Worm (Caenorhabditis elegans) whole organism, late embryonic: ENCODE measurements around the gene F54B11.8.
A peak's percentile ranks its signal among the peaks of the same experiment; 100 is the strongest.

Source experiments
- C38D4.7 ChIP-seq: fragments of 200-800 bp; sonication (Bioruptor generic); optimal IDR thresholded peaks from 2 replicates; lab custom pipeline; 2018; ENCODE audit warnings: mild to moderate bottlenecking, missing genetic modification characterization, moderate library complexity, missing compliant biosample characterization
- K09A11.1 ChIP-seq: sonication (generic microtip); optimal IDR thresholded peaks from 2 replicates; lab custom pipeline; 2017; ENCODE audit warnings: antibody characterized with exemption, mild to moderate bottlenecking, missing genetic modification characterization, missing compliant biosample characterization; ENCODE audit not compliant: insufficient read depth
- Y22D7AL.16 ChIP-seq: sonication (generic microtip); optimal IDR thresholded peaks from 2 replicates; lab custom pipeline; 2016; ENCODE audit warnings: missing genetic modification characterization, missing compliant biosample characterization
- ahr-1 ChIP-seq: sonication (generic microtip); optimal IDR thresholded peaks from 2 replicates; lab custom pipeline; 2016; ENCODE audit warnings: missing genetic modification characterization, missing compliant biosample characterization
- ama-1 ChIP-seq: fragments of 150-350 bp; optimal IDR thresholded peaks from 2 replicates; lab custom pipeline; 2014
- ceh-18 ChIP-seq: sonication (generic microtip); optimal IDR thresholded peaks from 2 replicates; lab custom pipeline; 2016; ENCODE audit warnings: missing genetic modification characterization, missing compliant biosample characterization
- ceh-19 ChIP-seq: fragments of 200-800 bp; sonication (Bioruptor generic); optimal IDR thresholded peaks from 2 replicates; lab custom pipeline; 2018; ENCODE audit warnings: mild to moderate bottlenecking, missing genetic modification characterization, missing compliant biosample characterization
- ceh-22 ChIP-seq: sonication (generic microtip); optimal IDR thresholded peaks from 2 replicates; lab custom pipeline; 2017; ENCODE audit warnings: missing biosample characterization, missing genetic modification characterization
- ceh-31 ChIP-seq: sonication (generic microtip); optimal IDR thresholded peaks from 2 replicates; lab custom pipeline; 2016; ENCODE audit warnings: missing genetic modification characterization, missing compliant biosample characterization
- ceh-34 ChIP-seq: sonication (generic microtip); optimal IDR thresholded peaks from 2 replicates; lab custom pipeline; 2016; ENCODE audit warnings: mild to moderate bottlenecking, missing genetic modification characterization, missing compliant biosample characterization
- ceh-45 ChIP-seq: fragments of 200-800 bp; sonication (Bioruptor generic); IDR thresholded peaks from 2 replicates; pipeline ENCODE4 v1.3.6; 2022; ENCODE audit warnings: missing genetic modification reagents, missing genetic modification characterization, missing compliant biosample characterization
- ceh-6 ChIP-seq: fragments of 200-800 bp; sonication (Bioruptor generic); optimal IDR thresholded peaks from 2 replicates; lab custom pipeline; 2018; ENCODE audit warnings: mild to moderate bottlenecking, missing genetic modification characterization, missing compliant biosample characterization
- dve-1 ChIP-seq: sonication (generic microtip); optimal IDR thresholded peaks from 2 replicates; lab custom pipeline; 2017; ENCODE audit warnings: antibody characterized with exemption, mild to moderate bottlenecking, missing genetic modification characterization, missing compliant biosample characterization
- elt-2 ChIP-seq: sonication (generic microtip); optimal IDR thresholded peaks from 2 replicates; lab custom pipeline; 2016; ENCODE audit warnings: missing genetic modification reagents, missing genetic modification characterization, missing compliant biosample characterization
- ets-4 ChIP-seq: sonication (generic microtip); optimal IDR thresholded peaks from 2 replicates; lab custom pipeline; 2016; ENCODE audit warnings: missing genetic modification characterization, missing compliant biosample characterization
- fax-1 ChIP-seq: sonication (generic microtip); optimal IDR thresholded peaks from 2 replicates; lab custom pipeline; 2016; ENCODE audit warnings: missing genotype, missing genetic modification characterization, missing compliant biosample characterization
- fkh-6 ChIP-seq: sonication (generic microtip); optimal IDR thresholded peaks from 2 replicates; lab custom pipeline; 2016; ENCODE audit warnings: missing genetic modification characterization, missing compliant biosample characterization
- hlh-15 ChIP-seq: sonication (generic microtip); optimal IDR thresholded peaks from 2 replicates; lab custom pipeline; 2016; ENCODE audit warnings: missing genetic modification characterization, missing compliant biosample characterization
- hlh-30 ChIP-seq: sonication (generic microtip); optimal IDR thresholded peaks from 2 replicates; lab custom pipeline; 2017; ENCODE audit warnings: antibody characterized with exemption, missing genetic modification characterization, missing compliant biosample characterization; ENCODE audit not compliant: insufficient read depth
- hlh-8 ChIP-seq: sonication (generic microtip); optimal IDR thresholded peaks from 2 replicates; lab custom pipeline; 2016; ENCODE audit warnings: missing genotype, missing genetic modification characterization, missing compliant biosample characterization
- lin-11 ChIP-seq: fragments of 200-800 bp; sonication (Bioruptor generic); optimal IDR thresholded peaks from 2 replicates; lab custom pipeline; 2018; ENCODE audit warnings: mild to moderate bottlenecking, missing genetic modification characterization, missing compliant biosample characterization
- nfya-1 ChIP-seq: sonication (generic microtip); optimal IDR thresholded peaks from 2 replicates; lab custom pipeline; 2017; ENCODE audit warnings: missing genetic modification characterization, mild to moderate bottlenecking, missing compliant biosample characterization, antibody characterized with exemption, moderate library complexity
- nhr-11 ChIP-seq: fragments of 150-350 bp; optimal IDR thresholded peaks from 2 replicates; lab custom pipeline; 2014; ENCODE audit warnings: missing biosample characterization, missing genetic modification characterization
- nhr-232 ChIP-seq: sonication (generic microtip); optimal IDR thresholded peaks from 2 replicates; lab custom pipeline; 2016; ENCODE audit warnings: missing genetic modification characterization, missing compliant biosample characterization
- npax-4 ChIP-seq: sonication (generic microtip); optimal IDR thresholded peaks from 2 replicates; lab custom pipeline; 2016; ENCODE audit warnings: missing genetic modification characterization, missing compliant biosample characterization
- pat-9 ChIP-seq: fragments of 200-800 bp; sonication (Bioruptor generic); optimal IDR thresholded peaks from 2 replicates; lab custom pipeline; 2018; ENCODE audit warnings: mild to moderate bottlenecking, missing genetic modification characterization, moderate library complexity, missing compliant biosample characterization
- pax-1 ChIP-seq: fragments of 150-350 bp; optimal IDR thresholded peaks from 2 replicates; lab custom pipeline; 2014; ENCODE audit warnings: missing biosample characterization, missing genetic modification characterization
- pha-2 ChIP-seq: sonication (generic microtip); optimal IDR thresholded peaks from 2 replicates; lab custom pipeline; 2017; ENCODE audit warnings: mild to moderate bottlenecking, missing genetic modification characterization, missing compliant biosample characterization
- pros-1 ChIP-seq: fragments of 150-350 bp; optimal IDR thresholded peaks from 2 replicates; lab custom pipeline; 2014; ENCODE audit warnings: missing biosample characterization, missing genetic modification reagents, missing genetic modification characterization
- sdc-2 ChIP-seq: sonication (generic microtip); optimal IDR thresholded peaks from 2 replicates; lab custom pipeline; 2016; ENCODE audit warnings: missing genotype, missing genetic modification characterization, missing compliant biosample characterization
- sox-4 ChIP-seq: sonication (generic microtip); optimal IDR thresholded peaks from 2 replicates; lab custom pipeline; 2017; ENCODE audit warnings: mild to moderate bottlenecking, missing genetic modification characterization, inconsistent platforms, missing compliant biosample characterization
- syd-9 ChIP-seq: sonication (generic microtip); optimal IDR thresholded peaks from 2 replicates; lab custom pipeline; 2016; ENCODE audit warnings: mild to moderate bottlenecking, missing genetic modification characterization, moderate library complexity, missing compliant biosample characterization
- tbx-2 ChIP-seq: sonication (generic microtip); optimal IDR thresholded peaks from 2 replicates; lab custom pipeline; 2016; ENCODE audit warnings: missing genetic modification characterization, missing compliant biosample characterization
- ttx-3 ChIP-seq: sonication (generic microtip); optimal IDR thresholded peaks from 2 replicates; lab custom pipeline; 2016; ENCODE audit warnings: missing genetic modification reagents, missing genetic modification characterization, missing compliant biosample characterization
- unc-42 ChIP-seq: sonication (generic microtip); optimal IDR thresholded peaks from 2 replicates; lab custom pipeline; 2016; ENCODE audit warnings: missing genotype, missing genetic modification characterization, missing compliant biosample characterization
- unc-86 ChIP-seq: sonication (generic microtip); optimal IDR thresholded peaks from 2 replicates; lab custom pipeline; 2016; ENCODE audit warnings: missing genetic modification characterization, missing compliant biosample characterization
- zip-5 ChIP-seq: sonication (generic microtip); optimal IDR thresholded peaks from 2 replicates; lab custom pipeline; 2016; ENCODE audit warnings: missing genetic modification characterization, missing compliant biosample characterization

F54B11.8 gene

DNA sequence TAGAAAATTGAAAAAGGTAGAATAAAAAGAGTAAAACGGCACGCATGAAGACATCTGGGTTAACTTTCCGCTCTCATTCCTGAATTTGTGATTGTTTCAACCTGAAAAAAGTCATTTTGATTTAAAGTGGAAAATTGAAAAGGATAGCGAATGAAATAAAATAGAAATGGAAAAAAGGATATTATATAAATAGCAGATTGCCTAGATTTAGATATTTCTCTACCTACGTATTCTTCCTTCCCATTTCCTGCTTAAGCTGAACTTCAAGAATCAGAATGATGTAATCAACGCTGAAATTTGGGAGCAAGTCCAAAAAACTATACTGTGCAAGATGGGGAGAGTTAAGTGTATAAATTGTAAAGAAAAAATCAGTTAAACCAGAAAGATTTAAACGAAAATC, 33.9 kb downstream of the F54B11.8 start, which contains the start of gene R01E6.7:
R01E6.7 (minus strand) TSS at position 101 of the 400 bp plus-strand sequence.
- TF ChIP-seq tbx-2 (tag; lab: Kevin White, UChicago) (no peak), pat-9 (tag; lab: Kevin White, UChicago) (no peak), hlh-30 (tag; lab: Kevin White, UChicago) (no peak), ceh-22 (tag; lab: Kevin White, UChicago) (no peak), sox-4 (tag; lab: Kevin White, UChicago) (no peak), npax-4 (tag; lab: Kevin White, UChicago) (no peak), ceh-19 (GFP tag; lab: Kevin White, UChicago) (no peak), nfya-1 (no peak), nhr-11 (no peak), ceh-6 (no peak), unc-42 (tag; lab: Kevin White, UChicago) (no peak), pros-1 (tag; lab: Kevin White, UChicago) (no peak), fax-1 (tag; lab: Kevin White, UChicago) (no peak)

DNA sequence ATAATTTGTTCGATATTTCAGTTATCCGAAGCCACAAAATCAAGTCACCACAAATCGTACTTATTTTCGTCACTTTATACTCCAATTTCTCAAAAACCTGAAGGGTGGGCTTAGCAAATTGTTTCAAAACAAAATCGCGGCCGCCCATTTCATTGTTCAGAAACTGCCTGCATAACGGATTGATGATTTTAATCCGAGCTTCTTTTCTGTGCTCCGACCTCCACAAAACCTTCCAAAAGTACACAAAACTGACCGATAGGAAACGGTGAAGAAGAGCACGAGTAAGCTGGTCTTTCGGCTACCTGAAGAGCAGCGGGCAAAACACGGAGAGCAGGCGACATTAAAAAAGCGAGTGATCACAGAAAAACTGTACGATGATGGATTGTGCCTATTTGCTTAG, 37.3 kb downstream of the F54B11.8 start, which contains the start of gene R01E6.2:
R01E6.2 (minus strand) TSS at position 101 of the 400 bp plus-strand sequence.
- TF ChIP-seq hlh-8 (tag; lab: Kevin White, UChicago) (no peak), ttx-3 (tag; lab: Kevin White, UChicago) (no peak), zip-5 (no peak), unc-86 (tag; lab: Kevin White, UChicago) (no peak), nhr-232 (tag; lab: Kevin White, UChicago) (no peak), syd-9 (no peak), lin-11 (tag; lab: Kevin White, UChicago) (no peak), pros-1 (tag; lab: Kevin White, UChicago) (no peak), ahr-1 (tag; lab: Kevin White, UChicago) (no peak), pat-9 (tag; lab: Kevin White, UChicago) (no peak), nfya-1 (no peak), K09A11.1 (no peak), ets-4 (no peak), fkh-6 (no peak), nhr-11 (no peak)
- TF ChIP-seq, all 69 proteins: peak for 0

DNA sequence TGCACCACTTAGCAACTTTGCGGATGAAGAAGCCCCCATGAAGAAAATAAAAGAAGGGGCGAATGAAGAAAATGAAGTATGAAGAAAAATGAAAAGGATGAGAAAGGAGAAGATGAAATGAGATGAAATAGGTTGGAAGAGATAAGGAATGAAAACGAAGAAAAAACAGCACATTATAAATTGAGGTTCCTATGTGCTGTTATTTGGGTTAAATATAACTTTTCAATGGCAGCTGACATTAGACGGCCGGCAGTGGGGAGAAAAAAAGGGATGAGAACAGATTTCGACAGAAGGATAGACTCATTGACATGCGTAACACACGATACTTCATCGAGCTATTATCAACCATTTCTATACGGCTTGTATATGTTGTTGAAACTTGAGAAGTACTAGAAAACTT, 41.8 kb downstream of the F54B11.8 start:
- TF ChIP-seq ceh-18 (tag; lab: Kevin White, UChicago), result peak; percentile 16
- no peak for TF ChIP-seq lin-11 (tag; lab: Kevin White, UChicago)

DNA sequence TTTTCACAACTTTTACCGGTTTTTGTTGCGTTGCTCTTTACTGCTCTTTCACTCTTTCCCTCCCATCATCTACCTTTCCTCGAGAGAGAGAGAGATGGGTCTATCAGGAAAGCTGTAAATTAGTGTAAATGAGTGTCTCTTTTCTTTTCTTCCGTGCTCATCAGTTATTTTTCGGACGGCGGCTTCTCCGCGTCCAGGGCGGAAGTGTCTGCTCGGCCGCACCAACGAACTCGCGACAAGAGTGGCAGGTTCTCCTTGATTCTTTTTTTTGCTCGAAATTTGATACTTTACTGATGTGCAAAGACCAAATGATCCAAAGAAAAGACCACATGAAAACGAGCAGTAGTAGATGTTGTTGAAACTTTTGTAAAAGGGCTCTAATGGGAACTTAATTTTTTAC, 45.1 kb downstream of the F54B11.8 start:
- TF ChIP-seq ceh-34 (tag; lab: Kevin White, UChicago) (peak; percentile 41), ceh-18 (tag; lab: Kevin White, UChicago) (peak; percentile 1), hlh-15 (tag; lab: Kevin White, UChicago) (no peak), unc-42 (tag; lab: Kevin White, UChicago) (no peak)

DNA sequence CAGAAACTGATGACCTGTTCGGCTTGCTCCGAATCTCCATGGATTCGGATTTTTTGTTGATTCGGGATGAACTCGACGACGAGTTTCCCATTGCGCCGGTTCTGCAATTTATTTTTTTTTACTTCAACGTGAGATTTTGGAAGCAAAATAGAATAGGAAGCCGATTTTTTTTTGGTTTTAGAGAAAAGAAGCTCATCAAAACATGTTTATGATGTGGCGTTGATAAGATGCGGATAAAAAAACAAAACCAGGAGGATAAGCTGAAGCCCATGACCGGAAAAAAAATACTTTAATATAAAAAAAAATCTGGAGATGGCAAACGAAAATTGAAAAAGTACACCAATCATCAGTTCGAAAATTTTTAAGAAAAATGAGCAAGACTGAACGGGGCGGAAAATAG, 47.7 kb downstream of the F54B11.8 start, which contains the start of gene glb-20:
glb-20 (minus strand) TSS at position 101 of the 400 bp plus-strand sequence.
- TF ChIP-seq zip-5, result no peak
- no peak for TF ChIP-seq ceh-18 (tag; lab: Kevin White, UChicago)
- TF ChIP-seq elt-2, result no peak
- no peak for TF ChIP-seq sdc-2 (tag; lab: Kevin White, UChicago)
- no peak for TF ChIP-seq ceh-31 (tag; lab: Kevin White, UChicago)
- TF ChIP-seq pax-1, result no peak
- no peak for TF ChIP-seq pha-2
- TF ChIP-seq ama-1, result no peak
- no peak for TF ChIP-seq ceh-45
- TF ChIP-seq nhr-232 (tag; lab: Kevin White, UChicago), result no peak
- no peak for TF ChIP-seq ceh-6
- TF ChIP-seq dve-1, result no peak
- TF ChIP-seq Y22D7AL.16 (tag; lab: Kevin White, UChicago), result no peak
- TF ChIP-seq hlh-8 (tag; lab: Kevin White, UChicago), result no peak
- TF ChIP-seq C38D4.7, result no peak
- no peak for TF ChIP-seq unc-42 (tag; lab: Kevin White, UChicago)
- no peak for TF ChIP-seq ceh-19 (GFP tag; lab: Kevin White, UChicago)
- TF ChIP-seq ceh-34 (tag; lab: Kevin White, UChicago), result no peak
